Fruit fly (Drosophila melanogaster): ENCODE measurements around the gene scf.

Gene scf

dm6 chr3L:1307005-1307632 is 8.6 kb downstream of the scf start, which contains the start of the genes Ctr9 and Nt5a (continued):
- peak; percentile 88 for TF ChIP-seq Opbp (GFP tag; IDR thresholded peaks at IDR 0.05; ENCODE audit: partially characterized antibody)
- TF ChIP-seq yki (optimal IDR thresholded peaks at IDR 0.05), result no peak
- peak; percentile 72 for TF ChIP-seq HLH4C (GFP tag; IDR thresholded peaks at IDR 0.05; ENCODE audit: partially characterized antibody)
- TF ChIP-seq Atf-2 (GFP tag; optimal IDR thresholded peaks at IDR 0.05), result no peak
- TF ChIP-seq unc-4 (GFP tag; IDR thresholded peaks at IDR 0.05; ENCODE audit: partially characterized antibody), result peak; percentile 85
- no peak for TF ChIP-seq dan (GFP tag; IDR thresholded peaks at IDR 0.05)
- TF ChIP-seq Hr78 (GFP tag; optimal IDR thresholded peaks at IDR 0.05), result peak in 1 of 2 experiments; percentile 42
- TF ChIP-seq CG8290 (GFP tag; optimal IDR thresholded peaks at IDR 0.05), result no peak
- peak in 1 of 2 experiments; percentile 90 for TF ChIP-seq CG8290 (tag; optimal IDR thresholded peaks at IDR 0.05)
- TF ChIP-seq CG7271 (tag; optimal IDR thresholded peaks at IDR 0.05), result no peak
- peak; percentile 62 for TF ChIP-seq CoRest (tag; optimal IDR thresholded peaks at IDR 0.05)
- TF ChIP-seq zen (tag; optimal IDR thresholded peaks at IDR 0.05), result peak; percentile 18
- peak; percentile 32 for TF ChIP-seq sisA (GFP tag; IDR thresholded peaks at IDR 0.05)
- TF ChIP-seq tgo (GFP tag; IDR thresholded peaks at IDR 0.05), result no peak
- TF ChIP-seq Ets65A (GFP tag), result peak; percentile 90
- TF ChIP-seq pho (GFP tag; optimal IDR thresholded peaks at IDR 0.05), result peak; percentile 66
- TF ChIP-seq Dip3 (GFP tag; optimal IDR thresholded peaks at IDR 0.05), result peak; percentile 46
- peak; percentile 33 for TF ChIP-seq ftz-f1 (GFP tag; optimal IDR thresholded peaks at IDR 0.05)
- TF ChIP-seq dati (GFP tag; IDR thresholded peaks at IDR 0.05), result no peak
- TF ChIP-seq Meics (GFP tag; optimal IDR thresholded peaks at IDR 0.05), result peak; percentile 45
- peak; percentile 61 for TF ChIP-seq CG17829 (tag; optimal IDR thresholded peaks at IDR 0.05)
- peak; percentile 54 for TF ChIP-seq dm (GFP tag; optimal IDR thresholded peaks at IDR 0.05)
- peak; percentile 86 for TF ChIP-seq Ets97D (GFP tag; optimal IDR thresholded peaks at IDR 0.05)
- peak; percentile 8 for TF ChIP-seq Nf-YB (GFP tag; optimal IDR thresholded peaks at IDR 0.05)
- no peak for TF ChIP-seq org-1 (GFP tag; optimal IDR thresholded peaks at IDR 0.05)
- TF ChIP-seq stc (GFP tag; IDR thresholded peaks at IDR 0.05), result no peak
- peak; percentile 75 for TF ChIP-seq sug (tag; optimal IDR thresholded peaks at IDR 0.05)
- TF ChIP-seq CG6654 (GFP tag; optimal IDR thresholded peaks at IDR 0.05), result no peak
- no peak for TF ChIP-seq CG3281 (GFP tag; optimal IDR thresholded peaks at IDR 0.05)
- TF ChIP-seq Ada2b (GFP tag; IDR thresholded peaks at IDR 0.05), result 0 out of 2 replicates have a peak, but pooled peaks have one; percentile 25
- no peak for TF ChIP-seq CG6813 (GFP tag; optimal IDR thresholded peaks at IDR 0.05)
- no peak for TF ChIP-seq Awh (GFP tag; IDR thresholded peaks at IDR 0.05)
- no peak for TF ChIP-seq CG2202 (tag; optimal IDR thresholded peaks at IDR 0.05)
- no peak for TF ChIP-seq CG12236 (GFP tag; optimal IDR thresholded peaks at IDR 0.05)
- peak; percentile 68 for TF ChIP-seq inv (GFP tag; IDR thresholded peaks at IDR 0.05; ENCODE audit: partially characterized antibody)
- no peak for TF ChIP-seq ap (GFP tag; IDR thresholded peaks at IDR 0.05)
- peak in 1 of 2 experiments; percentile 79 for TF ChIP-seq crp (GFP tag; optimal IDR thresholded peaks at IDR 0.05)
- TF ChIP-seq CG18599 (GFP tag; optimal IDR thresholded peaks at IDR 0.05), result peak; percentile 38
- TF ChIP-seq ssp (GFP tag; IDR thresholded peaks at IDR 0.05), result peak; percentile 73
- TF ChIP-seq psq (GFP tag; optimal IDR thresholded peaks at IDR 0.05), result no peak
- TF ChIP-seq schlank (tag; optimal IDR thresholded peaks at IDR 0.05), result no peak
- no peak for TF ChIP-seq CG1529 (GFP tag; optimal IDR thresholded peaks at IDR 0.05)
- TF ChIP-seq CG16815 (GFP tag; optimal IDR thresholded peaks at IDR 0.05), result no peak
- no peak for TF ChIP-seq CG15269 (tag; optimal IDR thresholded peaks at IDR 0.05)
- peak; percentile 27 for TF ChIP-seq CG4282 (GFP tag; optimal IDR thresholded peaks at IDR 0.05)
- no peak for TF ChIP-seq Doc2 (GFP tag; IDR thresholded peaks at IDR 0.05)
- TF ChIP-seq CG10565 (GFP tag; optimal IDR thresholded peaks at IDR 0.05), result no peak
- peak in 1 of 2 experiments; percentile 48 for TF ChIP-seq Hr51 (GFP tag; optimal IDR thresholded peaks at IDR 0.05)
- TF ChIP-seq CG10462 (GFP tag; optimal IDR thresholded peaks at IDR 0.05), result no peak
- TF ChIP-seq tna (GFP tag; IDR thresholded peaks at IDR 0.05; ENCODE audit: partially characterized antibody), result peak; percentile 63
